Worm (Caenorhabditis elegans): ENCODE measurements around the gene nxf-2.

- no peak for TF ChIP-seq ama-1 (optimal IDR thresholded peaks at IDR 0.05)
- no peak for TF ChIP-seq nhr-237 (tag; optimal IDR thresholded peaks at IDR 0.05)
- no peak for TF ChIP-seq skn-1 (tag; optimal IDR thresholded peaks at IDR 0.05)
- no peak for TF ChIP-seq ceh-16 (tag; optimal IDR thresholded peaks at IDR 0.05)
- no peak for TF ChIP-seq nhr-12 (tag; optimal IDR thresholded peaks at IDR 0.05)
- TF ChIP-seq alr-1 (tag; optimal IDR thresholded peaks at IDR 0.05) = no peak
These were observed 4.7 kb upstream of the nxf-2 start, which contains the start of gene pas-1 for ce11 chrV:14422317-14422716.

All from whole organism, L2 larva.